Fruit fly (Drosophila melanogaster): ENCODE measurements around the gene Ranbp21.
A peak's percentile ranks its signal among the peaks of the same experiment; 100 is the strongest.

Ranbp21 gene

DNA sequence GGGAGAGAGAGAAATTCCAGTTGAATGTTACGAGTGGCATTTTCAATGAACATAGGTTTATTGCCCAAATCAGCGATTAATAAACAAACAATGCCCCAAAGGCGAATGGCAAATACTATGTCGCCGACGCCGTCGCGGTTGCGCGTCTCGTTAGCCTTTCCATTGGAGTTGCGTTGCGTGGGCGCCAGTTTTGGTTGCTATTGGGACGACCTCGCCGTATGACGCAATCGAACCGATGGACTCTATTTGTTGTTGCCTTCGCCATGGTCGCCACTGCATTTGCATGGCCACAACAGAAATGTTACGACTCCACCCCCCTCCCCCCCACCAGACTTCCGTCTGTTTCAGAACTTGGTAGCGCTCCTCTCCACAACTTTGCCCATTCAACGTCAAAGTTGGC, 45.5 kb downstream of the Ranbp21 start:
- peak; percentile 0; the same call in 1 of the 2 replicates for TF ChIP-seq vvl (GFP tag; IDR thresholded peaks at IDR 0.05)
- TF ChIP-seq cas (GFP tag; IDR thresholded peaks at IDR 0.05), result no peak
- TF ChIP-seq CG5180 (GFP tag; optimal IDR thresholded peaks at IDR 0.05), result peak; percentile 61
- peak; percentile 35 for TF ChIP-seq ftz-f1 (GFP tag; optimal IDR thresholded peaks at IDR 0.05)
- peak in 1 of 2 experiments; percentile 76 for TF ChIP-seq Pdp1 (GFP tag; optimal IDR thresholded peaks at IDR 0.05)
- TF ChIP-seq CG14441 (GFP tag; IDR thresholded peaks at IDR 0.05), result 0 out of 2 replicates have a peak, but pooled peaks have one; percentile 18
- TF ChIP-seq Med (GFP tag), result peak; percentile 41
- 0 out of 4 replicates have a peak, but pooled peaks have one; percentile 48 for TF ChIP-seq chinmo (GFP tag; IDR thresholded peaks at IDR 0.05; ENCODE audit: partially characterized antibody)
- TF ChIP-seq usp (GFP tag; optimal IDR thresholded peaks at IDR 0.05), result no peak
- peak; percentile 82 for TF ChIP-seq sr (GFP tag; IDR thresholded peaks at IDR 0.05)

DNA sequence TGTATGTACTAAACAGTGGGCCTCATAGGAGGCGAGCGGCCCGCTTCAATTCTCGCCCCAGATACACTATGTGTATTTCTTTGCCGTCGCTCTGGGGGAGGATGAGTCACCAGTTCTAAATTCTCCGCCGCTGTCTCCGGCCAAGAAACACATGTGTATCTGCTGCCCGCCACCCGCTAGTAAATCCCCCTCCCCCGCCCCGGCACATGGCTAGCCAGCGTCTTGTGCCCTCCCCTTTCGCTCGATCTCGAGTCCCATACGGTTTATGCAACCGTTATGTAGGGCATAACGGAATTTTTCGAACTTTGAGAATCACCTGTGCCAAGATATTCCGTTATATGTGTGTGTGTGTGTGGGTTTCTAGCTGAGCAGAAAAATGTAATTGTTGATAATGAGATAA, 46.2 kb downstream of the Ranbp21 start:
- TF ChIP-seq CG34376 (GFP tag; optimal IDR thresholded peaks at IDR 0.05) (peak; percentile 0), pros (GFP tag; optimal IDR thresholded peaks at IDR 0.05) (peak; percentile 83), NFAT (GFP tag; IDR thresholded peaks at IDR 0.05) (peak; percentile 53; the same call in 1 of the 2 replicates), H15 (GFP tag; IDR thresholded peaks at IDR 0.05) (no peak), Adf1 (GFP tag; IDR thresholded peaks at IDR 0.05) (peak; percentile 9; the same call in 1 of the 2 replicates), cas (GFP tag; IDR thresholded peaks at IDR 0.05) (no peak), CG6175 (GFP tag; IDR thresholded peaks at IDR 0.05) (peak; percentile 51; the same call in 2 of the 3 replicates), kay (GFP tag; optimal IDR thresholded peaks at IDR 0.05) (peak; percentile 80), Pdp1 (GFP tag; optimal IDR thresholded peaks at IDR 0.05) (peak in 1 of 2 experiments; percentile 85), CG8290 (GFP tag; optimal IDR thresholded peaks at IDR 0.05) (no peak), CG8290 (tag; optimal IDR thresholded peaks at IDR 0.05) (peak in 1 of 2 experiments; percentile 40), CG10543 (GFP tag; optimal IDR thresholded peaks at IDR 0.05) (peak; percentile 92), CG7786 (GFP tag; optimal IDR thresholded peaks at IDR 0.05) (no peak), insv (GFP tag; optimal IDR thresholded peaks at IDR 0.05) (no peak), crol (GFP tag; IDR thresholded peaks at IDR 0.05) (peak; percentile 96), Fer3 (tag; optimal IDR thresholded peaks at IDR 0.05) (no peak), phol (tag; optimal IDR thresholded peaks at IDR 0.05) (no peak), twi (tag; optimal IDR thresholded peaks at IDR 0.05) (peak; percentile 91), lola (GFP tag; optimal IDR thresholded peaks at IDR 0.05) (no peak), cwo (GFP tag; optimal IDR thresholded peaks at IDR 0.05) (peak; percentile 76), bbx (GFP tag; IDR thresholded peaks at IDR 0.05; ENCODE audit: partially characterized antibody) (0 out of 2 replicates have a peak, but pooled peaks have one; percentile 20), BEAF-32 (GFP tag; optimal IDR thresholded peaks at IDR 0.05) (no peak), CG32767 (GFP tag; IDR thresholded peaks at IDR 0.05) (peak; percentile 49; the same call in 1 of the 2 replicates), sug (tag; optimal IDR thresholded peaks at IDR 0.05) (peak; percentile 68), Bgb (GFP tag; IDR thresholded peaks at IDR 0.05; ENCODE audit: partially characterized antibody) (peak; percentile 9; the same call in 1 of the 2 replicates), kah (GFP tag; optimal IDR thresholded peaks at IDR 0.05) (peak; percentile 42), Rfx (GFP tag; IDR thresholded peaks at IDR 0.05) (0 out of 2 replicates have a peak, but pooled peaks have one; percentile 49), CG4707 (GFP tag; optimal IDR thresholded peaks at IDR 0.05) (peak; percentile 39), Fer2 (tag; optimal IDR thresholded peaks at IDR 0.05) (no peak), lab (GFP tag; optimal IDR thresholded peaks at IDR 0.05) (peak; percentile 11), Ada2b (GFP tag; IDR thresholded peaks at IDR 0.05) (no peak), Dref (GFP tag; IDR thresholded peaks at IDR 0.05) (0 out of 2 replicates have a peak, but pooled peaks have one; percentile 15), CG17612 (GFP tag; IDR thresholded peaks at IDR 0.05) (no peak), row (GFP tag; IDR thresholded peaks at IDR 0.05) (0 out of 3 replicates have a peak, but pooled peaks have one; percentile 7), usp (GFP tag; optimal IDR thresholded peaks at IDR 0.05) (no peak), sd (tag; optimal IDR thresholded peaks at IDR 0.05) (peak; percentile 91), CG13123 (GFP tag; optimal IDR thresholded peaks at IDR 0.05) (no peak), exex (tag; optimal IDR thresholded peaks at IDR 0.05) (peak; percentile 32), cg (GFP tag; optimal IDR thresholded peaks at IDR 0.05) (peak; percentile 23), CG12769 (tag; optimal IDR thresholded peaks at IDR 0.05) (peak; percentile 83)

Measured in whole organism, embryonic.